Worm (Caenorhabditis elegans): Measurements from ENCODE around the gene rsp-6.
A peak's percentile ranks its signal among the peaks of the same experiment; 100 is the strongest.

rsp-6 gene

ce11 chrIV:7836491-7836890 is 45.5 kb upstream of the rsp-6 start:
- TF ChIP-seq snpc-4 (tag; optimal IDR thresholded peaks at IDR 0.05) (no peak), blmp-1 (tag; optimal IDR thresholded peaks at IDR 0.05) (peak; percentile 6)

- TF ChIP-seq mls-2 (tag; optimal IDR thresholded peaks at IDR 0.05) (peak; percentile 20), ces-1 (GFP tag; optimal IDR thresholded peaks at IDR 0.05) (no peak), ceh-39 (tag; optimal IDR thresholded peaks at IDR 0.05) (peak; percentile 23), nhr-2 (tag; optimal IDR thresholded peaks at IDR 0.05) (peak; percentile 88), M03D4.4 (tag; optimal IDR thresholded peaks at IDR 0.05) (no peak), mep-1 (tag; optimal IDR thresholded peaks at IDR 0.05) (peak; percentile 15), mab-5 (tag; optimal IDR thresholded peaks at IDR 0.05) (no peak), ham-2 (GFP tag; optimal IDR thresholded peaks at IDR 0.05) (no peak)
Measured at ce11 chrIV:7836030-7836429, 45.0 kb upstream of the rsp-6 start.

ce11 chrIV:7834625-7835228 is 43.7 kb upstream of the rsp-6 start, which contains the start of gene erp-44.2:
Gene erp-44.2 (minus strand): TSS chrIV:7834675.
- TF ChIP-seq nhr-28 (tag; optimal IDR thresholded peaks at IDR 0.05): no peak
- no peak for TF ChIP-seq pha-4 (tag; optimal IDR thresholded peaks at IDR 0.05)
- no peak for TF ChIP-seq ceh-43 (GFP tag; optimal IDR thresholded peaks at IDR 0.05)

DNA sequence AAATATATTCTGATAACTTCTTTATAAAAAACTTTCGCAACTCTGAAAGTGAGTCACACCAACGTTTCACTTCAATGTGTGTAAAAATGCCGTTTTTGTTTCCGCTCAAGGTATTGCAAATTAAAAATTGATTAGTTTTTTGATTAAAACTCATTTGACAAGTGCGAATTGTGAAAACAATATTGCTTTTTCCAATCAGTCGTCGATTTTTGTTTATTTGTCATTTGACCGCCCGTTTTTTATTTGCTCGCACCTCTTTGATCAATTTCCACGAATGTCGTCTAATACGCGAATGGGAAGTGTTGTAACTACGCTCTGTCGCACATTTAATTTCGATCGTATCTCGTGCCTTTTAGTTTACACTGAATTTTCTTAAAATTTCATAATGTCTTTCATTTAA is 39.1 kb upstream of the rsp-6 start, which contains the start of gene mvb-12:
Gene mvb-12 (plus strand): TSS at position 375 of the 400 bp plus-strand sequence.
- TF ChIP-seq ces-1 (GFP tag; optimal IDR thresholded peaks at IDR 0.05) (peak; percentile 8), bed-3 (GFP tag; optimal IDR thresholded peaks at IDR 0.05) (no peak), sptf-1 (tag; optimal IDR thresholded peaks at IDR 0.05) (no peak)

DNA sequence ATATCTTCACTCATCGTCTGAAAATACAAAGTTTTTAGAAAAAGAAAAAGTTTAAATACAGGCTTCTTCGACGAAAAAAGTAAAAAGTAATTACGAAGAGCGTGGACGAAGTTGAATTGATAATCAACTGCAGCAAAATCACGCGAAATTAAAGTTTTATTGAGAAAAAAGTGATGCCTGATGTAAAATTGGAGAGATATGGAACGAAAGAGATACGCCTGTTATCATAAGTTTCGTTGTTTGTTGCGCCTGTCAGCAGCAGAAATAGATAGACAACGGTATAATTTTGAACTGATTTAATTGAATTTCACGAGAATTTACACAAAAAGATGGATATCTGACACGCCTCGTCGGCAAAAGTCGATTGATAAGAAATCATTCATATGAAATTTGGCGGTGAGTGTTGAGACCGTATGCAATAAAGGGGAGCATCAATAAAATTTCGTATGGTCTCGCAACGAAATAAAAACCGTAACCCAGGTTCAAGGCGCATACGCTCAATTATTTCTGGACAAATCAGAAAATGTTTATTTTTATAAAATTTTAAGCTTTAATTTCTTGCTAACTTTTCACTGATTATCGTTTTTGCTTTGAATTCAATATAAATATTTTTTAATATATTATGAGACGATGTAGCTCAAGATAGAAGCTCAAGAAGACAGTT is 38.4 kb upstream of the rsp-6 start, which contains the start of gene C06A6.4:
Gene C06A6.4 (minus strand): TSS at position 24 of the 664 bp plus-strand sequence.
- no peak for TF ChIP-seq nhr-12 (tag; optimal IDR thresholded peaks at IDR 0.05)
- no peak for TF ChIP-seq snpc-4 (tag; optimal IDR thresholded peaks at IDR 0.05)
- no peak for TF ChIP-seq nhr-237 (tag; optimal IDR thresholded peaks at IDR 0.05)
- no peak for TF ChIP-seq mab-5 (tag; optimal IDR thresholded peaks at IDR 0.05)
- no peak for TF ChIP-seq mep-1 (tag; optimal IDR thresholded peaks at IDR 0.05)
- no peak for TF ChIP-seq tbx-8 (GFP tag; optimal IDR thresholded peaks at IDR 0.05)
- no peak for TF ChIP-seq sem-2 (GFP tag; optimal IDR thresholded peaks at IDR 0.05)
- no peak for TF ChIP-seq ceh-83 (GFP tag; optimal IDR thresholded peaks at IDR 0.05)
- TF ChIP-seq M03D4.4 (tag; optimal IDR thresholded peaks at IDR 0.05): no peak
- no peak for TF ChIP-seq lsy-2 (tag; optimal IDR thresholded peaks at IDR 0.05)
- no peak for TF ChIP-seq unc-39 (tag; optimal IDR thresholded peaks at IDR 0.05)

- TF ChIP-seq pha-4 (tag; optimal IDR thresholded peaks at IDR 0.05) (no peak), lin-13 (tag; optimal IDR thresholded peaks at IDR 0.05) (no peak), unc-120 (tag; optimal IDR thresholded peaks at IDR 0.05; ENCODE audit: poor library complexity, severe bottlenecking) (no peak), mls-2 (tag; optimal IDR thresholded peaks at IDR 0.05) (no peak)
Measured at ce11 chrIV:7824649-7825048, 33.6 kb upstream of the rsp-6 start.

ce11 chrIV:7822524-7822923 is 31.5 kb upstream of the rsp-6 start, which contains the start of gene T14A8.2:
Gene T14A8.2 (minus strand): TSS chrIV:7822624.
- no peak for TF ChIP-seq ceh-83 (GFP tag; optimal IDR thresholded peaks at IDR 0.05)
- no peak for TF ChIP-seq hlh-1 (tag; optimal IDR thresholded peaks at IDR 0.05)
- no peak for TF ChIP-seq mab-5 (tag; optimal IDR thresholded peaks at IDR 0.05)
- no peak for TF ChIP-seq cnd-1 (tag; optimal IDR thresholded peaks at IDR 0.05)
- no peak for TF ChIP-seq ceh-43 (GFP tag; optimal IDR thresholded peaks at IDR 0.05)
- TF ChIP-seq nhr-28 (tag; optimal IDR thresholded peaks at IDR 0.05): no peak
- no peak for TF ChIP-seq ztf-11 (tag; optimal IDR thresholded peaks at IDR 0.05)
- TF ChIP-seq sem-2 (GFP tag; optimal IDR thresholded peaks at IDR 0.05): no peak
- TF ChIP-seq snpc-4 (tag; optimal IDR thresholded peaks at IDR 0.05): no peak
- no peak for TF ChIP-seq ces-1 (GFP tag; optimal IDR thresholded peaks at IDR 0.05)
- TF ChIP-seq ceh-39 (tag; optimal IDR thresholded peaks at IDR 0.05): no peak
- TF ChIP-seq ham-2 (GFP tag; optimal IDR thresholded peaks at IDR 0.05): no peak
- TF ChIP-seq nhr-12 (tag; optimal IDR thresholded peaks at IDR 0.05): no peak
- TF ChIP-seq unc-120 (tag; optimal IDR thresholded peaks at IDR 0.05; ENCODE audit: poor library complexity, severe bottlenecking): no peak
- no peak for TF ChIP-seq flh-1 (GFP tag; optimal IDR thresholded peaks at IDR 0.05)
- TF ChIP-seq unc-62 (GFP tag; optimal IDR thresholded peaks at IDR 0.05): no peak
- no peak for TF ChIP-seq mls-2 (tag; optimal IDR thresholded peaks at IDR 0.05)
- TF ChIP-seq drap-1 (GFP tag; optimal IDR thresholded peaks at IDR 0.05): no peak
- TF ChIP-seq mep-1 (tag; optimal IDR thresholded peaks at IDR 0.05): no peak
